Fruit fly (Drosophila melanogaster) ovary, adult (tissue): ENCODE measurements around the gene dpr19.
A peak's percentile ranks its signal among the peaks of the same experiment; 100 is the strongest.

Experiments used
- CG17801 ChIP-seq: fragments of 200-800 bp; optimal IDR thresholded peaks from 2 replicates; lab custom pipeline; 2019; ENCODE audit warnings: missing biosample characterization, mild to moderate bottlenecking, missing genetic modification characterization, moderate library complexity; ENCODE audit not compliant: partially characterized antibody

Gene dpr19

DNA sequence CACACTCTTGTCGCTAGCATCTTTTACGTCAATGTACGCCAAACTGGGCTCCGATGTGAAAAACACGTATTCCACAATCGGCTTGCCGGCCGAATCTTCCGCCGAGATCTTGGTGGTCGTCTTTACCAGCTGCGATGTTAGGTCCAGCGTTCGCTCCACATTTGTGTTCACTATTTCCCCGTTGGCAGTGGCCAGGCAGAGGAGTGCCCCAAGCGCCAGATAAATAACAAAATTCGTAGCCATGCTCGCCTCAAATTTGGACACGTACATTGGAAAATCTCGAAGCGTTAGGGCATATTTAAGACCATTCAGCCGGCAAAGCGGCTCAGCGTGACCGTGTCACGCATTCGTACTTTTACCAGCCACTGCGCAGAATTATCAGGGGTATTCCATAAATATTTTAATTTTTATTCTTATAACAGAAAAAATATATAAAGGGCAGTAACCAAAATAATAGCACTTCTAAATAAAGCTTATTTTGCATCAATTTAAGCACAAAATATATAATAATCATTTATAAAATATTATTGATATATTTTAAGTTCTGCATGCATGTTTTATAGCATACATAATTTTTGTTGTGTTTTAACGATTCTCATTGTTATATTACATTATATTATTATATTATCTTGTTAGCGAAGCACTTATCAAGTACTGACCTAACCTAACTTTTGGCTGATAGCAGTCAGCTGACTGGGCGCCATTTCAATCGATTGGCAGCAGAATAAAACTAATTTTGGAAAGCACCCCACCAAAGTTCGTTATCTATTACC lies at the start of gene dpr19, which contains the start of gene CG33303:
Gene dpr19 (plus strand): TSS at position 705 of the 773 bp plus-strand sequence.
Gene CG33303 (minus strand): TSS at position 294 of the 773 bp plus-strand sequence.
- TF ChIP-seq CG17801 (GFP tag; lab: Kevin White, UChicago) = peak; percentile 59

DNA sequence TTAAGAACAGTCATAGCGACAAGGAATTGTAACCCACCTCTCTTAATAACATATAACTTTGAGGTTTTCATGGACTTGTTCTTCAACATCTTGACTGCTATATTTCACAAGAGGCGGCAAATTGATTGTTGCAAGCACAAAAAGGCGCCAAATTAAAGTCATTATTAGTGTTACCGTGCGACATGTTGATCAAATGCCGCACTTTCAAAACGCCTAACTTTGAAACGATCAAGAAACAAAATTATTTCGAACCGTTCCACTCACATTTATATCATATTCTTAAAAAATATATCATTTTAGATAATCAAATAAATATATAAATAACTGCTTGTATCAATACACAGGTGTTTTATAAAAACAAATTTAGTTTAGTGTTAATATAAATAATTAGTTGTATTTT lies 48.2 kb upstream of the dpr19 start, which contains the start of gene RnrL:
Gene RnrL (minus strand): TSS at position 154 of the 400 bp plus-strand sequence.
- TF ChIP-seq CG17801 (GFP tag; lab: Kevin White, UChicago) = no peak

DNA sequence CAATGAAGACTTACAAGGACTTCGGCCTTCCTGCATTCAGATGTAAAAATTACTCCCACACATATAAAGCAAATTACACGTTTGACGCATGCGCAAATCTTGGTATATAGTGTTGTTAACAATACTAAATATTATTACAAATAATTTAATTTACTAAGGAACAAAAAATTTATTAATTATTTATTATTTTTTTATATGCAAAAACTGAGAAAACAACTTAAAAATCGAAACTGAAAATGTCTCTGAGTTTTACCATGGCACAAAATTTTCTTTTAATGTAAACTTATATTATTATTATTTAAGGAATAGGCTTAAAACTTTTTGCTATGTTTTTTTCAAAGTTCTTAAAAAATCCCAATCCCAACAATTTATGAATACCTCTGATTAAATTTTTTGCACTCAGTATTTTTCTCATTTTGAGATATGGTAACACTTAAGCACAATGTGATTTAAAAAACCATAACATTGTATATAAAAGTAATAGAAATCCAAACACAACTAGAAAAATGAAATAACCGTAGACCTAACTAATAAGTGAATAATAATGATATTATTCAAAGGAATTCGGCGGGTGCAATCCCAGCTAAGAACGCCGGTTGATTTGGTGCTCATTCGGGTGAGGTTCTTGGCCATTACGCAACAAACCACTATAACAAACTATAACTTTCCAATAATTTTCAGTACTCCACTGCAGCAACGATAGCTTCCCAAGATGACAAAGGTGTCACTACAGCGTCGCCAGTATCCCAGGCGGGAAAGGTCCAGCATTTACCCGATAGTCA lies 44.7 kb upstream of the dpr19 start, which contains the start of the genes Schip1 and Cox10:
Gene Schip1 (minus strand): TSS at position 51 of the 782 bp plus-strand sequence.
Gene Cox10 (plus strand): TSS at position 406 of the 782 bp plus-strand sequence.
- no peak for TF ChIP-seq CG17801 (GFP tag; lab: Kevin White, UChicago)

DNA sequence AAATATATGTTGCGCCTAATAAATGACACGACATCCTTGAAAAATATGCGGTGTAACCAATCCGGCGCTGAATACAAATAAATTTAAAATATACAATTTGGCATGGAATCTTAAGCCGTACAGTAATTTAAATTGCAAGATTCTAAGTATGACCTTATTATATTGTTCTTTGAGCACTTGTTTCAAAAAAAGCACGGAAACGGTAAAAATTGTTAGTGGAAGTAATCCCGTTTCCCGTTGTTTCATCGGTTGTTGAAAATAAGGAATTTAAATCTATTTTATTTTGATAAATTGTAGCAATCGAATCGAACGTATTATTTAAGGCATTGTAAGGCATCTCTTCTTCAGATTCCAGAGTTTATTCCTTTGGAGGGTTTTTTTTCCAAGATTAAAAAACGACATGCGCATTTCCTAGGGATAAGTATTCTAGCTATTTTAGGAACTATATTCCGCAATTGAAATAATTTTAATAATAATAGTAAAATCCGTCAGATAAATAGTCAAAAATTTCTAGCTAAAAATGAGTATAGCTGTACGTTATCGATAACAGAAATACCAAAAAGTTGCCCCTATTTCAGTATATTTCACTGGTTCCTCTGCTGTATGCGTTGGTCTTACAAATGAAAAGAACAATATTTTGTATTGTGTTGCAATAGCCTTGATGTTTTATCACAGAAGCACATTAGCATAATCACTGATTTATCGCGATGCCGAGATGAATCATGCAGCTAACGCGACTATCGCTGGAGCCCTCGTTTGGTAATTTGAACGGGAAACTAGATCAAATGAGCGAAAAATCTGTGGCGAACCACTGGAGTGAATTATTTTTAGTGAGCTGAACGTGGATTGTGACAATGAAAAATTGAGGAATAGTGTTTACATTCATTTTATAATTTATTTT lies 42.6 kb upstream of the dpr19 start, which contains the start of gene GATAd:
Gene GATAd (plus strand): TSS at position 644 of the 901 bp plus-strand sequence.
- no peak for TF ChIP-seq CG17801 (GFP tag; lab: Kevin White, UChicago)

DNA sequence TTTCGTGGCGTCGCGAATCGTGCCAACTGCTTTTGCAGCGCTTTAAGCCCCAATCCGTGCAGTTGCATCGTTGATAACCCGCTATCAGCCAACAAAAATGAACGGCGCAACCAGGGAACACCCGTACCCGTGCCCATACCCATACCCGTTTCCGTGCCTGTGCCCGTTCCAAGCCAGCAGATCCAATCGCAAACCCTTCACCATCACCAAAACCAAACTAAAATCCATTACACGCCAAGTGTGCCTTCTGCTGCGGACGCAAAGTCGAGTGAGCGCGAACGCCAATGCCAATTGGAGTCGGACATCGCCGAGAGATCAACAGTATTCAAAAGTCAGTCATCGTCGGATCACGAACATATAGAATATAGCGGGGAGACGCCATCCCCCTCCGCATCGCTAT lies 41.8 kb upstream of the dpr19 start:
- TF ChIP-seq CG17801 (GFP tag; lab: Kevin White, UChicago) = no peak

DNA sequence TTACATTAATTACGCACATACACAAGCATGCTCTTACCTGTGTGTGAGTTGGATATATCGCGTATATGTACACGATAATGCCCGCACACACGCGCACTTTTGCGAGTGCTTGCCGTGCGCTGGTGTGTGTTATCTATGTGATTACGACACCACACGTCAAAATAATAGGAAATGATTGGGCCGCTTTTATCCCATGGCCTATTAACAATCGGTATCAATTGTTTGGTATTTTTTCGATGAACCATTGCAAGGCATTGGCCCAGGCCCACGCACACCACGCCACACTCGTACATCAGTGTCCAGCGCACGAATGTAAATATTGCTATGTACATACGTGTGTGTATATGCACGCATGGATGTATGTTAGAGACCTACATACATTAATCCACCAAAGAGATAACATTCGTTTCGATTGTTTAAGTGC lies 41.1 kb upstream of the dpr19 start:
- TF ChIP-seq CG17801 (GFP tag; lab: Kevin White, UChicago) = peak; percentile 46

DNA sequence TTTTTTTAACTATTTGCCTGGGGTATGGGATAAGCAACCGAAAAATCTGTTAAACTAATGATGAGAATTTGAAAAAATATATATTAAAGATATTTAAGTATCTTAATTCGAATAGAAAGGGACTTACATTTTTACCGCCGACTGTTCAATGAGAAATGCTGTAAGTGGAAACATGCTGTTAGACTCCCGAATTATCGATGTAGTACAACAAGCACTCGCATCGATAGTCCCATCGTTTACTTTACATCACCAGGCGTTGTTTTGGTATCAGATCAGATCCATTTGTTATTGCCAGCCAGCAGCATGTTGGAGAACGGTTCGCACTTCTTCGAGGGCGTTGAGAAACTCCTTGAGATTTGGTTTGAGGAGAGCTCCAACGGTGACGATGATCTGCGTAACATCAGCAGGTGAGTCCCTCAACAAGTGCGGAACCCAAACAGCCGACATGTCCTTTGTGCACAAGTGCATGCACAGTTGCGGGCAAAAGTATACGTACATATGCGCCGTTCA lies 36.7 kb upstream of the dpr19 start, which contains the start of gene SamDC:
Gene SamDC (plus strand): TSS at position 246 of the 510 bp plus-strand sequence.
- peak; percentile 54 for TF ChIP-seq CG17801 (GFP tag; lab: Kevin White, UChicago)

DNA sequence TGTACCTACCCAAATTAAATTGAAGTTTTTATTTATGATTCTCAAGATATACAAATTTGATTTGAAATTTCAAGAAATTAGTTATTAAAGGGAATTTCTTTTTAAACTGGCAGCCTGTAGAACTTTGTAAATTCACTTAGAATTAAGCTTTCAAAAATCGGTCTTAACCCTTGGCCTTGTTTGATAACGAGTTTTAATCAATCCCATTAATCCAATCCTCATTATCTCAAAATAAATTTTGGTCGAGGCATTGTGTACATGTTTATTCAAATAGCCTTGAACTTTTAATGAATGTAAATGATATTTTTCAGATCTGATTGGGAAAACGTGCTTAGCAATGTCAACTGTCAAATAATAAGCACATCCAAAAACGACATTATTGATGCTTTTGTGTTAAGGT lies 36.1 kb upstream of the dpr19 start:
- no peak for TF ChIP-seq CG17801 (GFP tag; lab: Kevin White, UChicago)

DNA sequence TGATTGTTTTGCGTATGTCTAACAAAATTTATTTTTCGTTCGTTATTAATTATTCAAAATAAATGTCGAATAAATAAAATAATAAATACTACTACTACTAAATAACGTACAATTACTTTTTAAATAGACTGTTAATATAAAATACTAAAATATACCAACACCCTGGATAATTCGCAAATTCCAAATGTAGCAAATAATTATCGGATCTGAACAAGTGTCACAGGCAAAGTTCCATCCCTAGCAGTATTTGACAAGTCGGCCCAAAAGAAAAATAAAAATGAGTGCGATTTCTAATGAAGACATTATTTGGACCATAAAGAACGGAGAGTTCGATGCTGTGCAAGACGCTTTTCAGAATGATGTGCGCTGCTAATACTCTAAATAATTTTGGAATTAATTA lies 34.6 kb upstream of the dpr19 start, which contains the start of gene CG31715:
Gene CG31715 (plus strand): TSS at position 212 of the 400 bp plus-strand sequence.
- TF ChIP-seq CG17801 (GFP tag; lab: Kevin White, UChicago) = peak; percentile 33

DNA sequence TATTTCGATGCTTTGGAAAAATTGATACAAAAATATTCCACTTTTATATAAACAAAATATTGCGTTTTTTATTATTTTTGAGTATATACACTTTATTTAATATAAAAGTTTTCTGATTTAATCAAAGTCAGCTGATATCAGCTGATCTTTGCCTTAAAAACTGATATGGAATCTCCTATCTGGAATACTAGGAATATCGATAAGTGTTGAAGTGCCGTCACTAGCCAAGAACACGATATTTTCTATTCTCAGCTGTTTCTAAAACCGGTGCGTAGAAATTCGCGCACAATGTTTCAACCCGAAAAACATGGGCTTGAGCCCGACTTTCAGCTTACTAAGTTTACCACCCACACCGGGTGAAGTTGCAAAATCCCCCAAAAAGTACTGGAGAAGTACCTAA lies 33.5 kb upstream of the dpr19 start, which contains the start of gene Sps2:
Gene Sps2 (plus strand): TSS at position 124 of the 400 bp plus-strand sequence.
- peak; percentile 33 for TF ChIP-seq CG17801 (GFP tag; lab: Kevin White, UChicago)

DNA sequence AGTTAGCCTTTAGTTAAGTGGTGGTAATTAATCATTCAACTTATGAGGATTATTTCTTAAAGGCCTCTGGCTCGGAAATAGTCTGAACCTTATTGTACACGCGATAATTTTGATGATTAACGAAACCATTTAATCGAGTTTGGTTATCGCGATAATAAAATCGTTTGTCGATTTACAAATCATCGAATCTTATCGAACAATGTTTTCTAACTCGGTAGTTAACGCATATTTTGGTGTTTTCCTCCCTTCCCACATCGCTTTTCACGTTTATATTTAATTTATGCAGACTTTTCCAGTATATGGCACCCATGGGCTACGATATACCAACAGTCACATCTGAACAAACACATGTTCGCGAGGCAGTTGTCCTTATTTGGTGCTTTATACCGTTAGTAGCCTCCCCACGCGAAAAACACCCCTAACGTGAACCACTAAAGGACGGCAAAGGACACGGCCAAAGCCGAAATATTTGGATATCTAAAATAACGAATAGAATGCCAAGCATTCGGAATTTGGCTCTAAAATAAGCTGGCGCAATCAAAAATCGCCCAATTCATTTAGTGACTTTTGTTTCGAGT lies 31.9 kb upstream of the dpr19 start, which contains the start of gene Frmd5:
Gene Frmd5 (plus strand): TSS at position 414 of the 578 bp plus-strand sequence.
- no peak for TF ChIP-seq CG17801 (GFP tag; lab: Kevin White, UChicago)

DNA sequence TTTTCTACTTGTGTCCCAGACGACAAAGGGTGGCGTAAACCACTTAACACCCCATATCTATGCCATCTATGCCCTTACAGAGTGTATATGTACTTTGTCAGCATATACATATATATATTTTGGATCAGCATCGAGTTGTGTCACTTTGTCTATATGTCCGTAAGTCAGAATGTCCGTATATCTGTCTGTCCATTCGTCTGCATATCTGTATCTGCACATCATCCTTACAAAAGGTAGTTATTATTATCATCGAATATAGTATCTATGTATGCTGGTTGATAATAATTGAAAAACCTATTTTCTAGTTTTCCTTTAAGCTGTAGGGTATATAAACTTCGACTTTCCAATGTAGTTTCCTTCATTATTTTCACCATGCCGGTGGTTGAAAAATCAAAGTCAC lies 24.8 kb upstream of the dpr19 start:
- no peak for TF ChIP-seq CG17801 (GFP tag; lab: Kevin White, UChicago)

DNA sequence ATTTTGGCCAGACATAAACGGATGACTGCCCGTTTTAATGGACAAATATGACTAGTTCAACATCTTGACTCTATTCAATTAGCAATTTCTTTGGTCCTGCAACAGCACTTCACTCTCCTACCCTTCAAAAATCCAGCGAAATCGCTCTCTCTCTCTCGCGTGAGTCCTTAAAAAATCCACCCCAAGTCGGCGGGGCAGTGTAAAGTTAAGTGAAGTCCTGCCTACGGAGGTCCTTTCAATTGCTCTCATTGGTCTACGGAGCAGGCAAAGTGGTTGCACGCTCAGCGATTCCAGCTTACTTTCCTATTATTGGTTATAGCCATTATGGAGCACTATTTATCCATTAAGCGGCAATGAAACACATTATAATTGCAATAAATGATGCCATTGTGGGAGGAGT lies 22.1 kb upstream of the dpr19 start, which contains the start of gene CG34367:
Gene CG34367 (minus strand): TSS at position 35 of the 400 bp plus-strand sequence.
- no peak for TF ChIP-seq CG17801 (GFP tag; lab: Kevin White, UChicago)
